Fruit fly (Drosophila melanogaster): ENCODE data around the gene mib2.
A peak's percentile ranks its signal among the peaks of the same experiment; 100 is the strongest.

DNA sequence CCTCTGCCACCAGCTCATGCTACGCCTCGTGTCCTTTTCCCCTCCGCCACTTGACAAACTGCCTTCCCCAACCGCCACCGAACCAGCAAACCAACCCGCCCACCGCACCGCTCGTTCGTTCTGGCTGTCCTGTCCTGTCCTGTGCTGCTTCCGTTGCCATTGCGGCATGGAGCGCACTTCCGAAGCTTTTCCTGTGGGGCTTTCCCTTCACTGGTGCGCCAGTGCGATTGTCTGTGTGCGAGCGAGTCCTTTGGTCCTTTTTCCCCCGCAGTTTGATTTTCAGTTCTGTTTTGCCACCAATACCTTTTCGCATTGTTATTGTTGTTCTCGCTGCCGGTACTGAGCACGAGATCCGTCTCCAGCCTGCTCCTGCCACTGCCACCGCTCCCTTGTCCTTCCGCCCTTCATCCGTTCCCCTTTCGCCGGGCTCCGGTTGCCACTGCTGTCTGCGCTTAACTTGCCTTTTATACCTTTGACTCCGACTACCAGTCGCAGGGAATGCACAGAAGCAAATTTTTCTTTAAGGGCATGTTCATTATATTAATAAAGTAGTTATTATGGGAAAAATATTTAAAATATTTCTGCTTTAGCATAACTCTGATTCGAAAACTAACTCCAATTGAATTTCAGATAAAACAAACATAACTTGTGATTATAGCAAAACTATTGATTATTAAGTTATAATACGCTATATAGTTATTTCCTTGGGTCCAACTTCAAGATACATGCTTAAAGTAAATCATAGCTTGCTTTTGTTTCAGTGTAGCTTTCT is 10.1 kb upstream of the mib2 start:
- no peak for TF ChIP-seq cic (GFP tag; optimal IDR thresholded peaks at IDR 0.05)
- no peak for TF ChIP-seq cnc (optimal IDR thresholded peaks at IDR 0.05)
- TF ChIP-seq kay (GFP tag; ENCODE audit: borderline replicate concordance): no peak
- no peak for TF ChIP-seq Mnt (GFP tag; optimal IDR thresholded peaks at IDR 0.05)
- TF ChIP-seq bab1 (GFP tag; optimal IDR thresholded peaks at IDR 0.05): no peak
- peak; percentile 13 for TF ChIP-seq CG11617 (GFP tag; optimal IDR thresholded peaks at IDR 0.05)

All from whole organism, adult.